Worm (Caenorhabditis elegans): Measurements from ENCODE around the gene famh-136.

Gene famh-136

DNA sequence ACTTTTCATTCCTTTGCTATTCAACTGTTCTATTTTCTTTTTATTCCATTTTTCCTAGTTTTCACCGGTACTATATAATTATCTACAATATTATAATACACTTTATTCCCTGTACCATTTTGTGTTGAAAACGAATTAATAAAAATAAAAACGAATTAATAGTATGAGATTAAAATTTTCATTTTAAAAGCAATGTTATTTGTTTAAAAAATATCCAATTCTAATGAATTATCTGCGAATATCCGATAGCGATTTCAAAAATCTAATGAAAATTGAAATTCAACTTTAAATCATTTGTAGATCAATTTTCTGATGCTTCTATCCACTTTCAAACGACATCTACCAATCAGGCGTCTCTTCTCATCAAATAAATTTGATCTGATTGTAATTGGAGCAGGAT is 25.9 kb downstream of the famh-136 start, which contains the start of gene trxr-2:
TSS of gene trxr-2 (plus strand) at position 301 of the 400 bp plus-strand sequence.
- no peak for TF ChIP-seq ZK546.5 (tag; optimal IDR thresholded peaks at IDR 0.05)
- TF ChIP-seq nfya-1 (tag; optimal IDR thresholded peaks at IDR 0.05; ENCODE audit: insufficient read depth): no peak
- no peak for TF ChIP-seq fkh-10 (GFP tag; optimal IDR thresholded peaks at IDR 0.05)
- no peak for TF ChIP-seq R02D3.7 (tag; optimal IDR thresholded peaks at IDR 0.05)
- TF ChIP-seq ztf-11 (tag; optimal IDR thresholded peaks at IDR 0.05): no peak
- no peak for TF ChIP-seq nhr-77 (tag; optimal IDR thresholded peaks at IDR 0.05)
- no peak for TF ChIP-seq ceh-28 (tag; optimal IDR thresholded peaks at IDR 0.05)
- no peak for TF ChIP-seq skn-1 (tag; optimal IDR thresholded peaks at IDR 0.05)
- no peak for TF ChIP-seq lin-39 (tag; optimal IDR thresholded peaks at IDR 0.05)
- no peak for TF ChIP-seq nhr-67 (tag; optimal IDR thresholded peaks at IDR 0.05)
- TF ChIP-seq sea-2 (GFP tag; optimal IDR thresholded peaks at IDR 0.05): no peak
- no peak for TF ChIP-seq nhr-25 (tag; optimal IDR thresholded peaks at IDR 0.05)
- TF ChIP-seq mdl-1 (tag; optimal IDR thresholded peaks at IDR 0.05): no peak
- TF ChIP-seq nhr-237 (tag; optimal IDR thresholded peaks at IDR 0.05): no peak
- TF ChIP-seq egl-27 (tag; optimal IDR thresholded peaks at IDR 0.05): no peak

- no peak for TF ChIP-seq fos-1 (tag; optimal IDR thresholded peaks at IDR 0.05)
Observed at ce11 chrIII:8917879-8918381, 30.4 kb downstream of the famh-136 start, which contains the start of gene cdc-25.3. Gene cdc-25.3 (minus strand): TSS chrIII:8917929.

DNA sequence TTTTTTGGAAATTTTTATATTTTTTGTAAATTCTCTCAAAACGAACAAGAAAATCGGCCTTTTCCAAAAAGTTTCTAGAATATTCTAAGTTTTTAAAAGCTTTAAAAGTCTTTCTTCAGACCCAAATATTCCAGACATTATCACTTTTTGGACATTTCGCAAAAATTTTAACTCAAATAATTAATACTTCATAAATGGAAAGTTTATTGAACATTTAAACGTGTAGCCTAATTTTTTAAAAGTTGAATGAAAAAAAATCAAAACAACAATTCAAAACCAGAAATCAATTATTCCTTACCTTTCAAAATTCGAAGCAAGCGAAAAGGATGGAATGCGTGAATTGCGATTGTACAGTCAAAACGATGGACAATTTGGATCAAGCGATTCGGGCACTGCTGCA is 32.2 kb downstream of the famh-136 start, which contains the start of gene ZK637.15:
TSS of gene ZK637.15 (plus strand) at position 301 of the 400 bp plus-strand sequence.
- no peak for TF ChIP-seq fkh-2 (tag; optimal IDR thresholded peaks at IDR 0.05)
- TF ChIP-seq pqm-1 (tag; optimal IDR thresholded peaks at IDR 0.05): no peak
- TF ChIP-seq mml-1 (tag; optimal IDR thresholded peaks at IDR 0.05): no peak
- no peak for TF ChIP-seq sea-2 (GFP tag; optimal IDR thresholded peaks at IDR 0.05)
- no peak for TF ChIP-seq R02D3.7 (tag; optimal IDR thresholded peaks at IDR 0.05)
- TF ChIP-seq ztf-4 (tag; optimal IDR thresholded peaks at IDR 0.05): no peak
- TF ChIP-seq nhr-12 (tag; optimal IDR thresholded peaks at IDR 0.05): no peak
- TF ChIP-seq snpc-4 (tag; optimal IDR thresholded peaks at IDR 0.05): no peak
- TF ChIP-seq egl-5 (tag; optimal IDR thresholded peaks at IDR 0.05): no peak
- TF ChIP-seq ceh-16 (tag; optimal IDR thresholded peaks at IDR 0.05): no peak
- no peak for TF ChIP-seq zag-1 (tag; optimal IDR thresholded peaks at IDR 0.05)

DNA sequence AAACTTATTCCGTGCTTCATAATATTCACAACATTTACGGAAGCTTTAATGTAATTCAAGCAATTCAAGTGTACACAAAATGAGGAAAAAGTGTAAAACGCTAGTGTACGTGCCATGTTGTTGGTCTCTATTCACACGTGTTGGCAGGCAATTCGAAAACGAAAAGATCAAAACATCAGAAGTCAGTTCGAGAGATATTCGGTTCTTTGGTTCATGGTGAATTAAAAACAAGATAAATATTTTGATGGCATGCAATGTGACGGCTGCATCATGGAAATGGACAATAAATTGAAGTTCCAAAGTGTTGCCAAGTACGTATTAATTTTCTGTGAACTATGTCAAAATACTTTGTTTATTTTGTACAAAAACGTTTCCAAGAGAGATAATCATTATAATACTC is 34.5 kb downstream of the famh-136 start:
- TF ChIP-seq ama-1 (optimal IDR thresholded peaks at IDR 0.05) (peak; percentile 87), egl-27 (tag; optimal IDR thresholded peaks at IDR 0.05) (no peak), elt-2 (tag; optimal IDR thresholded peaks at IDR 0.05) (no peak)

ce11 chrIII:8923240-8923734 is 35.7 kb downstream of the famh-136 start, which contains the start of gene glb-1:
Gene glb-1 (minus strand): TSS chrIII:8923290.
- TF ChIP-seq fkh-10 (GFP tag; optimal IDR thresholded peaks at IDR 0.05) (no peak), jun-1 (tag; optimal IDR thresholded peaks at IDR 0.05) (no peak), nhr-23 (tag; optimal IDR thresholded peaks at IDR 0.05) (peak; percentile 15), egl-5 (tag; optimal IDR thresholded peaks at IDR 0.05) (no peak), tbx-2 (tag; optimal IDR thresholded peaks at IDR 0.05) (no peak)

DNA sequence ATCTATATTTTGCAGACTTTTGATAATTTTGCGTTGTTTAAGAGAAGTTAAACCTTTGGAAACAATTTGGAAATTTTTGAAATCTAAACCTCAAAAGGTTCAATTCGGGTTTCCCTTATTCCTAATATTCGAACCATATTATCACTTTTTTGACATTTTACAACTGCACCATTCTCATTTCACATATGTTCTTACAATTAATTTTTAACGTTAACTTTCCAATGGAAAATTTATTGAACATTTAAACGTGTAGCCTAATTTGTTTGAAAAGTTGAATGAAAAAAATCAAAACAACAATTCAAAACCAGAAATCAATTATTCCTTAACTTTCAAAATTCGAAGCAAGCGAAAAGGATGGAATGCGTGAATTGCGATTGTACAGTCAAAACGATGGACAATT is 36.4 kb downstream of the famh-136 start, which contains the start of gene ZK637.12:
TSS of gene ZK637.12 (plus strand) at position 301 of the 400 bp plus-strand sequence.
- TF ChIP-seq fkh-10 (GFP tag; optimal IDR thresholded peaks at IDR 0.05) (no peak), nhr-25 (tag; optimal IDR thresholded peaks at IDR 0.05) (no peak), R02D3.7 (tag; optimal IDR thresholded peaks at IDR 0.05) (no peak), ceh-28 (tag; optimal IDR thresholded peaks at IDR 0.05) (no peak), nhr-76 (tag; optimal IDR thresholded peaks at IDR 0.05) (no peak), pha-4 (tag; optimal IDR thresholded peaks at IDR 0.05) (no peak), nhr-28 (tag; optimal IDR thresholded peaks at IDR 0.05) (no peak), hmg-11 (tag; optimal IDR thresholded peaks at IDR 0.05) (no peak), aly-2 (tag; optimal IDR thresholded peaks at IDR 0.05) (no peak), egl-27 (tag; optimal IDR thresholded peaks at IDR 0.05) (no peak), nhr-77 (tag; optimal IDR thresholded peaks at IDR 0.05) (no peak), nhr-43 (tag; optimal IDR thresholded peaks at IDR 0.05; ENCODE audit: poor library complexity, severe bottlenecking) (no peak), fos-1 (tag; optimal IDR thresholded peaks at IDR 0.05) (no peak), nhr-67 (tag; optimal IDR thresholded peaks at IDR 0.05) (no peak)
